Worm (Caenorhabditis elegans): ENCODE results near the gene C01F6.14.

ce11 chrIV:9069703-9070102, 34.2 kb downstream of the C01F6.14 start, which contains the start of gene nhr-11:
- TF ChIP-seq elt-2 (tag; optimal IDR thresholded peaks at IDR 0.05) (no peak), rnt-1 (tag; optimal IDR thresholded peaks at IDR 0.05) (no peak), nhr-11 (tag; optimal IDR thresholded peaks at IDR 0.05) (no peak), lin-35 (GFP tag; optimal IDR thresholded peaks at IDR 0.05) (no peak), lsy-2 (tag; optimal IDR thresholded peaks at IDR 0.05) (no peak), mab-9 (GFP tag; IDR thresholded peaks at IDR 0.05) (no peak), C04F5.9 (tag; optimal IDR thresholded peaks at IDR 0.05) (no peak)

All from whole organism, L1 larva.